Fruit fly (Drosophila melanogaster): Measurements from ENCODE around the gene loqs.

DNA sequence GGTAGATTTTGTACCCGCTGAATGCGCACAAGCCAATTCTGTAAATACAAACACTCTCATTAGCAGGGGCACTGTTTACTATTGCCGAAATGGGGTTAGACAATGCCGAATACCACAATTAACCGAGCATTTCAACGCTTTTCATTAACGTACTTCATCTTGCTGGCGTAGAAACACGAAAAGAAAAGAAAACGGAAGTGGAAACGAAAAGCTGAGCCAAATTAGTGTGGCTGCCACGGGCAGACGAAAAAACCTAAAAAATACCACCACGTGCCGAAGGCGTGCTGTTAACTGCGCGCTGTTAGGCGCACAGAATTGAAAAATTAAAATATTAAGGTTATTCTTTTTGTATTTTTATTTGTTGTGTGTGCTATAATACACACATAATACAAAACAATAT is 12.5 kb downstream of the loqs start, which contains the start of gene RpL24:
- TF ChIP-seq CG8478 (optimal IDR thresholded peaks at IDR 0.05) (no peak), CTCF (optimal IDR thresholded peaks at IDR 0.05) (peak in 1 of 2 experiments; percentile 46)
